Worm (Caenorhabditis elegans) whole organism, L2 larva: ENCODE measurements around the gene F53F1.6.
A peak's percentile ranks its signal among the peaks of the same experiment; 100 is the strongest.

Experiments
- F13H6.1 ChIP-seq: sonication (generic microtip); optimal IDR thresholded peaks from 2 replicates; lab custom pipeline; 2016; ENCODE audit warnings: missing genetic modification characterization, missing compliant biosample characterization
- Y55F3AM.14 ChIP-seq: fragments of 200-800 bp; sonication (Bioruptor generic); optimal IDR thresholded peaks from 2 replicates; lab custom pipeline; 2018; ENCODE audit warnings: mild to moderate bottlenecking, missing genetic modification characterization, missing compliant biosample characterization
- ZK546.5 ChIP-seq: sonication (generic microtip); optimal IDR thresholded peaks from 2 replicates; lab custom pipeline; 2017; ENCODE audit warnings: missing biosample characterization, missing genetic modification characterization
- alr-1 ChIP-seq: fragments of 150-350 bp; optimal IDR thresholded peaks from 2 replicates; lab custom pipeline; 2014; ENCODE audit warnings: missing biosample characterization, missing genetic modification characterization
- aly-2 ChIP-seq: fragments of 150-350 bp; optimal IDR thresholded peaks from 2 replicates; lab custom pipeline; 2014; ENCODE audit warnings: missing biosample characterization, missing genetic modification characterization
- ama-1 ChIP-seq: fragments of 150-350 bp; optimal IDR thresholded peaks from 2 replicates; lab custom pipeline; 2018; ENCODE audit warnings: inconsistent platforms
- blmp-1 ChIP-seq: sonication (generic microtip); optimal IDR thresholded peaks from 2 replicates; lab custom pipeline; 2017; ENCODE audit warnings: missing genetic modification characterization, mild to moderate bottlenecking, missing compliant biosample characterization, antibody characterized with exemption, moderate library complexity; ENCODE audit not compliant: insufficient read depth
- ceh-16 ChIP-seq: fragments of 150-350 bp; optimal IDR thresholded peaks from 2 replicates; lab custom pipeline; 2014; ENCODE audit warnings: missing biosample characterization, missing genetic modification characterization
- ceh-82 ChIP-seq: fragments of 150-350 bp; optimal IDR thresholded peaks from 2 replicates; lab custom pipeline; 2014; ENCODE audit warnings: missing biosample characterization, missing genetic modification characterization
- crh-2 ChIP-seq: sonication (generic microtip); optimal IDR thresholded peaks from 2 replicates; lab custom pipeline; 2017; ENCODE audit warnings: missing biosample characterization, missing genetic modification characterization
- egl-27 ChIP-seq: sonication (generic microtip); optimal IDR thresholded peaks from 3 replicates; lab custom pipeline; 2017; ENCODE audit warnings: missing biosample characterization, missing genetic modification reagents, missing genetic modification characterization
- elt-1 ChIP-seq: fragments of 150-350 bp; optimal IDR thresholded peaks from 2 replicates; lab custom pipeline; 2014; ENCODE audit warnings: missing biosample characterization, missing genetic modification characterization
- elt-3 ChIP-seq: sonication (generic microtip); optimal IDR thresholded peaks from 2 replicates; lab custom pipeline; 2017; ENCODE audit warnings: missing biosample characterization, missing genetic modification characterization
- fos-1 ChIP-seq: fragments of 150-350 bp; optimal IDR thresholded peaks from 2 replicates; lab custom pipeline; 2014; ENCODE audit warnings: missing biosample characterization, missing genetic modification characterization
- gmeb-1 ChIP-seq: fragments of 150-350 bp; optimal IDR thresholded peaks from 2 replicates; lab custom pipeline; 2014; ENCODE audit warnings: missing biosample characterization, missing genetic modification characterization
- lin-13 ChIP-seq: fragments of 150-350 bp; optimal IDR thresholded peaks from 2 replicates; lab custom pipeline; 2014; ENCODE audit warnings: missing biosample characterization, missing genetic modification reagents, missing genetic modification characterization
- lin-39 ChIP-seq: fragments of 150-350 bp; optimal IDR thresholded peaks from 2 replicates; lab custom pipeline; 2014; ENCODE audit warnings: missing biosample characterization, missing genetic modification reagents, missing genetic modification characterization
- lsy-2 ChIP-seq, 2 experiments: fragments of 150-350 bp in 1 of 2; sonication (generic microtip) in 1 of 2; optimal IDR thresholded peaks; 2 replicates each; lab custom pipeline; 2014 to 2017; ENCODE audit warnings: missing biosample characterization in 2 of 2, missing genetic modification characterization in 2 of 2
- mbf-1 ChIP-seq: sonication (generic microtip); optimal IDR thresholded peaks from 2 replicates; lab custom pipeline; 2017; ENCODE audit warnings: missing biosample characterization, missing genetic modification characterization
- mdl-1 ChIP-seq, 2 experiments: fragments of 150-350 bp in 1 of 2; sonication (generic microtip) in 1 of 2; optimal IDR thresholded peaks; 2 replicates each; lab custom pipeline; 2017; ENCODE audit warnings: missing biosample characterization in 2 of 2, missing genetic modification characterization in 2 of 2
- nhr-10 ChIP-seq: sonication (generic microtip); optimal IDR thresholded peaks from 2 replicates; lab custom pipeline; 2017; ENCODE audit warnings: missing biosample characterization, missing genetic modification characterization
- nhr-12 ChIP-seq: fragments of 150-350 bp; optimal IDR thresholded peaks from 2 replicates; lab custom pipeline; 2014; ENCODE audit warnings: missing biosample characterization, missing genetic modification characterization
- nhr-129 ChIP-seq: fragments of 150-350 bp; optimal IDR thresholded peaks from 2 replicates; lab custom pipeline; 2014; ENCODE audit warnings: missing biosample characterization, missing genetic modification characterization
- nhr-21 ChIP-seq: fragments of 150-350 bp; optimal IDR thresholded peaks from 2 replicates; lab custom pipeline; 2014; ENCODE audit warnings: missing biosample characterization, missing genetic modification characterization
- nhr-237 ChIP-seq: fragments of 150-350 bp; optimal IDR thresholded peaks from 2 replicates; lab custom pipeline; 2014; ENCODE audit warnings: missing biosample characterization, missing genetic modification characterization
- nhr-25 ChIP-seq: fragments of 150-350 bp; sonication (generic microtip); optimal IDR thresholded peaks from 3 replicates; lab custom pipeline; 2014; ENCODE audit warnings: missing biosample characterization, missing genetic modification characterization
- nhr-6 ChIP-seq: fragments of 150-350 bp; optimal IDR thresholded peaks from 2 replicates; lab custom pipeline; 2014; ENCODE audit warnings: missing biosample characterization, missing genetic modification characterization
- nhr-77 ChIP-seq: fragments of 150-350 bp; optimal IDR thresholded peaks from 2 replicates; lab custom pipeline; 2014; ENCODE audit warnings: missing biosample characterization, missing genetic modification characterization
- peb-1 ChIP-seq: fragments of 150-350 bp; optimal IDR thresholded peaks from 2 replicates; lab custom pipeline; 2014; ENCODE audit warnings: missing biosample characterization, missing genetic modification characterization
- sem-4 ChIP-seq: fragments of 150-350 bp; optimal IDR thresholded peaks from 2 replicates; lab custom pipeline; 2014; ENCODE audit warnings: missing biosample characterization, missing genetic modification reagents, missing genetic modification characterization
- skn-1 ChIP-seq: sonication (generic microtip); optimal IDR thresholded peaks from 2 replicates; lab custom pipeline; 2017; ENCODE audit warnings: missing biosample characterization, missing genetic modification characterization
- sma-3 ChIP-seq: sonication (generic microtip); optimal IDR thresholded peaks from 2 replicates; lab custom pipeline; 2016; ENCODE audit warnings: missing genetic modification reagents, missing genetic modification characterization, missing compliant biosample characterization
- sma-9 ChIP-seq, 2 experiments: fragments of 150-350 bp in 1 of 2; sonication (generic microtip) in 1 of 2; optimal IDR thresholded peaks; 2 replicates each; lab custom pipeline; 2014 to 2016; ENCODE audit warnings: missing genetic modification characterization in 2 of 2, mild to moderate bottlenecking in 1 of 2, missing biosample characterization in 1 of 2, missing compliant biosample characterization in 1 of 2, missing genetic modification reagents in 1 of 2, moderate library complexity in 1 of 2
- snpc-4 ChIP-seq: fragments of 150-350 bp; optimal IDR thresholded peaks from 2 replicates; lab custom pipeline; 2014; ENCODE audit warnings: missing biosample characterization, missing genetic modification characterization
- unc-39 ChIP-seq: fragments of 150-350 bp; optimal IDR thresholded peaks from 2 replicates; lab custom pipeline; 2014; ENCODE audit warnings: missing biosample characterization, missing genetic modification characterization
- unc-62 ChIP-seq: fragments of 150-350 bp; optimal IDR thresholded peaks from 2 replicates; lab custom pipeline; 2014; ENCODE audit warnings: missing biosample characterization, missing genetic modification reagents, missing genetic modification characterization
- ztf-1 ChIP-seq: fragments of 200-800 bp; sonication (Bioruptor generic); conservative IDR thresholded peaks from 2 replicates; pipeline ENCODE4 v1.3.6; 2022; ENCODE audit warnings: missing genetic modification characterization, missing compliant biosample characterization
- ztf-11 ChIP-seq: sonication (generic microtip); optimal IDR thresholded peaks from 2 replicates; lab custom pipeline; 2017; ENCODE audit warnings: missing biosample characterization, missing genetic modification characterization
- ztf-4 ChIP-seq: fragments of 150-350 bp; optimal IDR thresholded peaks from 2 replicates; lab custom pipeline; 2014; ENCODE audit warnings: missing biosample characterization, missing genetic modification characterization

The F53F1.6 gene

ce11 chrV:13380178-13380577 is 37.2 kb downstream of the F53F1.6 start, which contains the start of gene ifbp-1:
Gene ifbp-1 (minus strand): TSS chrV:13380262.
- peak; percentile 45 for TF ChIP-seq fos-1 (tag; lab: Kevin White, UChicago)
- TF ChIP-seq sma-3 (GFP tag; lab: Kevin White, UChicago), result peak; percentile 84
- peak; percentile 36 for TF ChIP-seq F13H6.1
- TF ChIP-seq alr-1, result no peak
- TF ChIP-seq lin-39 (tag; lab: Kevin White, UChicago), result no peak
- no peak for TF ChIP-seq skn-1 (tag; lab: Kevin White, UChicago)
- peak; percentile 31 for TF ChIP-seq sem-4 (tag; lab: Kevin White, UChicago)
- no peak for TF ChIP-seq snpc-4 (tag; lab: Kevin White, UChicago)
- TF ChIP-seq ztf-11 (tag; lab: Kevin White, UChicago), result no peak
- peak; percentile 71 for TF ChIP-seq nhr-21 (tag; lab: Kevin White, UChicago)
- TF ChIP-seq egl-27 (tag; lab: Kevin White, UChicago), result peak; percentile 89
- peak; percentile 67 for TF ChIP-seq gmeb-1
- no peak for TF ChIP-seq nhr-237
- TF ChIP-seq crh-2 (tag; lab: Kevin White, UChicago), result peak; percentile 73
- peak; percentile 36 to 59 for TF ChIP-seq mdl-1 (tag; optimal IDR thresholded peaks at IDR 0.05; lab: Kevin White, UChicago)
- peak in 1 of 2 experiments; percentile 28 for TF ChIP-seq lsy-2 (tag; optimal IDR thresholded peaks at IDR 0.05; lab: Kevin White, UChicago)
- peak; percentile 0 for TF ChIP-seq Y55F3AM.14 (GFP tag; lab: Kevin White, UChicago)
- no peak for TF ChIP-seq aly-2 (tag; lab: Kevin White, UChicago)
- no peak for TF ChIP-seq nhr-12
- TF ChIP-seq sma-9 (GFP tag; optimal IDR thresholded peaks at IDR 0.05; lab: Kevin White, UChicago), result peak; percentile 90
- TF ChIP-seq sma-9 (tag; optimal IDR thresholded peaks at IDR 0.05; lab: Kevin White, UChicago), result no peak
- peak; percentile 98 for TF ChIP-seq nhr-25 (tag; lab: Kevin White, UChicago)
- TF ChIP-seq ceh-16 (tag; lab: Kevin White, UChicago), result peak; percentile 68
- no peak for TF ChIP-seq ama-1
- peak; percentile 52 for TF ChIP-seq ztf-4 (tag; lab: Kevin White, UChicago)
- no peak for TF ChIP-seq elt-1 (tag; lab: Kevin White, UChicago)
- TF ChIP-seq lin-13 (GFP tag; lab: Kevin White, UChicago), result peak; percentile 25
- TF ChIP-seq mbf-1 (tag; lab: Kevin White, UChicago), result no peak
- TF ChIP-seq nhr-129 (tag; lab: Kevin White, UChicago), result peak; percentile 65
- peak; percentile 77 for TF ChIP-seq blmp-1 (tag; lab: Kevin White, UChicago)
- no peak for TF ChIP-seq elt-3 (tag; lab: Kevin White, UChicago)
- no peak for TF ChIP-seq nhr-6 (tag; lab: Kevin White, UChicago)
- no peak for TF ChIP-seq unc-62
- TF ChIP-seq ZK546.5 (tag; lab: Kevin White, UChicago), result no peak

ce11 chrV:13377130-13377529 is 40.3 kb downstream of the F53F1.6 start:
- TF ChIP-seq gmeb-1 (peak; percentile 27), mdl-1 (tag; optimal IDR thresholded peaks at IDR 0.05; lab: Kevin White, UChicago) (no peak), crh-2 (tag; lab: Kevin White, UChicago) (peak; percentile 85), F13H6.1 (peak; percentile 25), fos-1 (tag; lab: Kevin White, UChicago) (peak; percentile 55), sma-9 (GFP tag; optimal IDR thresholded peaks at IDR 0.05; lab: Kevin White, UChicago) (peak; percentile 51), sma-9 (tag; optimal IDR thresholded peaks at IDR 0.05; lab: Kevin White, UChicago) (no peak)

ce11 chrV:13375861-13376260 is 41.6 kb downstream of the F53F1.6 start:
- TF ChIP-seq mdl-1 (tag; optimal IDR thresholded peaks at IDR 0.05; lab: Kevin White, UChicago), result no peak
- no peak for TF ChIP-seq ztf-1
- no peak for TF ChIP-seq nhr-77 (tag; lab: Kevin White, UChicago)
- TF ChIP-seq sma-9 (GFP tag; optimal IDR thresholded peaks at IDR 0.05; lab: Kevin White, UChicago), result peak; percentile 43
- TF ChIP-seq sma-9 (tag; optimal IDR thresholded peaks at IDR 0.05; lab: Kevin White, UChicago), result no peak
- peak; percentile 13 for TF ChIP-seq nhr-129 (tag; lab: Kevin White, UChicago)
- peak; percentile 59 for TF ChIP-seq egl-27 (tag; lab: Kevin White, UChicago)
- TF ChIP-seq ZK546.5 (tag; lab: Kevin White, UChicago), result no peak
- TF ChIP-seq unc-39, result no peak
- TF ChIP-seq ceh-16 (tag; lab: Kevin White, UChicago), result peak; percentile 68
- TF ChIP-seq mbf-1 (tag; lab: Kevin White, UChicago), result no peak
- TF ChIP-seq lin-13 (GFP tag; lab: Kevin White, UChicago), result peak; percentile 7
- no peak for TF ChIP-seq peb-1 (tag; lab: Kevin White, UChicago)
- peak; percentile 24 for TF ChIP-seq fos-1 (tag; lab: Kevin White, UChicago)
- TF ChIP-seq blmp-1 (tag; lab: Kevin White, UChicago), result peak; percentile 22
- TF ChIP-seq ztf-11 (tag; lab: Kevin White, UChicago), result no peak
- TF ChIP-seq ceh-82, result no peak
- TF ChIP-seq F13H6.1, result peak; percentile 62
- TF ChIP-seq lsy-2 (tag; optimal IDR thresholded peaks at IDR 0.05; lab: Kevin White, UChicago), result peak in 1 of 2 experiments; percentile 15
- TF ChIP-seq nhr-25 (tag; lab: Kevin White, UChicago), result peak; percentile 79
- TF ChIP-seq nhr-10 (tag; lab: Kevin White, UChicago), result no peak
- peak; percentile 17 for TF ChIP-seq sma-3 (GFP tag; lab: Kevin White, UChicago)
- TF ChIP-seq, all 48 proteins: peak for 11
